Worm (Caenorhabditis elegans) whole organism, young adult: Measurements from ENCODE around the gene K02A2.1.

Experiments
- F22D6.2 ChIP-seq: sonication (generic microtip); optimal IDR thresholded peaks from 2 replicates; lab custom pipeline; 2016; ENCODE audit warnings: mild to moderate bottlenecking, missing genetic modification characterization, missing compliant biosample characterization
- F49E8.2 ChIP-seq: sonication (generic microtip); optimal IDR thresholded peaks from 3 replicates; lab custom pipeline; 2017; ENCODE audit warnings: missing genetic modification characterization, mild to moderate bottlenecking, missing compliant biosample characterization, antibody characterized with exemption, moderate library complexity; ENCODE audit not compliant: insufficient read depth
- K11D2.4 ChIP-seq: fragments of 200-800 bp; sonication (Bioruptor generic); IDR thresholded peaks from 2 replicates; pipeline ENCODE4 v1.3.6; 2022; ENCODE audit warnings: missing genetic modification reagents, missing genetic modification characterization, missing compliant biosample characterization
- T26A5.8 ChIP-seq: sonication (generic microtip); optimal IDR thresholded peaks from 2 replicates; lab custom pipeline; 2016; ENCODE audit warnings: missing genetic modification characterization, missing compliant biosample characterization
- Y53F4B.3 ChIP-seq: fragments of 200-800 bp; sonication (Bioruptor generic); IDR thresholded peaks from 2 replicates; pipeline ENCODE4 v1.3.6; 2022; ENCODE audit warnings: missing genetic modification reagents, missing genetic modification characterization, missing compliant biosample characterization
- Y53G8AR.9 ChIP-seq: fragments of 200-800 bp; sonication (Bioruptor generic); conservative IDR thresholded peaks from 2 replicates; pipeline ENCODE4 v1.3.6; 2022; ENCODE audit warnings: missing genetic modification reagents, missing genetic modification characterization, missing compliant biosample characterization
- Y79H2A.3 ChIP-seq: fragments of 200-800 bp; sonication (Bioruptor generic); conservative IDR thresholded peaks from 2 replicates; pipeline ENCODE4 v1.3.6; 2022; ENCODE audit warnings: missing genetic modification reagents, missing genetic modification characterization, missing compliant biosample characterization
- akir-1 ChIP-seq: fragments of 200-800 bp; sonication (Bioruptor generic); optimal IDR thresholded peaks from 2 replicates; lab custom pipeline; 2018; ENCODE audit warnings: mild to moderate bottlenecking, missing genetic modification characterization, moderate library complexity, missing compliant biosample characterization
- aptf-2 ChIP-seq: fragments of 200-800 bp; sonication (Bioruptor generic); conservative IDR thresholded peaks from 2 replicates; pipeline ENCODE4 v1.3.6; 2022; ENCODE audit warnings: missing genetic modification reagents, missing genetic modification characterization, missing compliant biosample characterization
- aptf-3 ChIP-seq: fragments of 200-800 bp; sonication (Bioruptor generic); IDR thresholded peaks from 2 replicates; pipeline ENCODE4 v1.3.6; 2022; ENCODE audit warnings: missing genetic modification characterization, missing compliant biosample characterization
- cebp-1 ChIP-seq, 2 experiments: fragments of 200-800 bp in 1 of 2; sonication (Bioruptor generic) in 1 of 2; sonication (generic microtip) in 1 of 2; IDR thresholded peaks in 1 of 2; optimal IDR thresholded peaks in 1 of 2; 2 replicates each; pipeline versions ENCODE4 v1.3.6 to Lab custom; 2017 to 2022; ENCODE audit warnings: missing compliant biosample characterization in 2 of 2, missing genetic modification characterization in 2 of 2, mild to moderate bottlenecking in 1 of 2, missing genetic modification reagents in 1 of 2, moderate library complexity in 1 of 2
- ceh-27 ChIP-seq: fragments of 200-800 bp; sonication (Bioruptor generic); optimal IDR thresholded peaks from 2 replicates; lab custom pipeline; 2018; ENCODE audit warnings: mild to moderate bottlenecking, missing genetic modification characterization, moderate library complexity, missing compliant biosample characterization
- ceh-58 ChIP-seq: fragments of 200-800 bp; sonication (Bioruptor generic); IDR thresholded peaks from 2 replicates; pipeline ENCODE4 v1.3.6; 2022; ENCODE audit warnings: missing genetic modification characterization, missing compliant biosample characterization
- dox-1 ChIP-seq: fragments of 200-800 bp; sonication (Bioruptor generic); IDR thresholded peaks from 2 replicates; pipeline ENCODE4 v1.3.6; 2022; ENCODE audit warnings: missing genetic modification reagents, missing genetic modification characterization, missing compliant biosample characterization
- dpl-1 ChIP-seq: fragments of 150-350 bp; optimal IDR thresholded peaks from 2 replicates; lab custom pipeline; 2014; ENCODE audit warnings: missing biosample characterization, missing genetic modification reagents, missing genetic modification characterization
- efl-1 ChIP-seq: fragments of 150-350 bp; optimal IDR thresholded peaks from 2 replicates; lab custom pipeline; 2014; ENCODE audit warnings: missing biosample characterization, missing genetic modification reagents, missing genetic modification characterization
- ekl-4 ChIP-seq: fragments of 200-800 bp; sonication (Bioruptor generic); IDR thresholded peaks from 2 replicates; pipeline ENCODE4 v1.3.6; 2022; ENCODE audit warnings: missing genetic modification reagents, missing genetic modification characterization, missing compliant biosample characterization
- hmg-20 ChIP-seq: fragments of 200-800 bp; sonication (Bioruptor generic); IDR thresholded peaks from 2 replicates; pipeline ENCODE4 v1.3.6; 2022; ENCODE audit warnings: missing genetic modification reagents, missing genetic modification characterization, missing compliant biosample characterization
- hrde-1 ChIP-seq: sonication (generic microtip); optimal IDR thresholded peaks from 2 replicates; lab custom pipeline; 2016; ENCODE audit warnings: missing genetic modification characterization, mild to moderate bottlenecking, missing compliant biosample characterization, moderate library complexity, missing genotype, missing genetic modification reagents, borderline replicate concordance
- lin-35 ChIP-seq, 3 experiments: fragments of 150-350 bp in 2 of 3; sonication (generic microtip) in 1 of 3; optimal IDR thresholded peaks; 2 replicates each; lab custom pipeline; 2014 to 2018; ENCODE audit warnings: missing biosample characterization in 3 of 3, missing genetic modification characterization in 3 of 3, missing genetic modification reagents in 3 of 3
- mcd-1 ChIP-seq: fragments of 200-800 bp; sonication (Bioruptor generic); IDR thresholded peaks from 2 replicates; pipeline ENCODE4 v1.3.6; 2022; ENCODE audit warnings: missing genetic modification reagents, missing genetic modification characterization, missing compliant biosample characterization
- mes-4 ChIP-seq: sonication (generic microtip); optimal IDR thresholded peaks from 2 replicates; lab custom pipeline; 2016; ENCODE audit warnings: missing genotype, missing genetic modification characterization, missing compliant biosample characterization
- nfya-2 ChIP-seq: fragments of 200-800 bp; sonication (Bioruptor generic); IDR thresholded peaks from 2 replicates; pipeline ENCODE4 v1.3.6; 2022; ENCODE audit warnings: missing genetic modification reagents, missing genetic modification characterization, missing compliant biosample characterization
- nhr-120 ChIP-seq: fragments of 200-800 bp; sonication (Bioruptor generic); IDR thresholded peaks from 2 replicates; pipeline ENCODE4 v1.3.6; 2022; ENCODE audit warnings: missing genetic modification characterization, missing compliant biosample characterization
- nhr-80 ChIP-seq: sonication (generic microtip); optimal IDR thresholded peaks from 2 replicates; lab custom pipeline; 2016; ENCODE audit warnings: missing genetic modification characterization, missing compliant biosample characterization
- nhr-90 ChIP-seq: sonication (generic microtip); optimal IDR thresholded peaks from 2 replicates; lab custom pipeline; 2016; ENCODE audit warnings: missing genotype, mild to moderate bottlenecking, missing genetic modification characterization, missing compliant biosample characterization
- pha-4 ChIP-seq: fragments of 150-350 bp; sonication (generic microtip); optimal IDR thresholded peaks from 2 replicates; lab custom pipeline; 2014; ENCODE audit warnings: missing biosample characterization, missing genetic modification reagents, missing genetic modification characterization
- sptf-2 ChIP-seq: fragments of 200-800 bp; sonication (Bioruptor generic); optimal IDR thresholded peaks from 2 replicates; lab custom pipeline; 2018; ENCODE audit warnings: mild to moderate bottlenecking, missing genetic modification characterization, missing compliant biosample characterization
- zim-3 ChIP-seq: sonication (generic microtip); optimal IDR thresholded peaks from 2 replicates; lab custom pipeline; 2017; ENCODE audit warnings: mild to moderate bottlenecking, missing genetic modification characterization, moderate library complexity, missing compliant biosample characterization
- ztf-18 ChIP-seq: sonication (generic microtip); optimal IDR thresholded peaks from 2 replicates; lab custom pipeline; 2016; ENCODE audit warnings: missing genotype, mild to moderate bottlenecking, missing genetic modification characterization, missing compliant biosample characterization
- ztf-25 ChIP-seq: fragments of 200-800 bp; sonication (Bioruptor generic); IDR thresholded peaks from 2 replicates; pipeline ENCODE4 v1.3.6; 2022; ENCODE audit warnings: missing genetic modification reagents, missing genetic modification characterization, missing compliant biosample characterization

The K02A2.1 gene

DNA sequence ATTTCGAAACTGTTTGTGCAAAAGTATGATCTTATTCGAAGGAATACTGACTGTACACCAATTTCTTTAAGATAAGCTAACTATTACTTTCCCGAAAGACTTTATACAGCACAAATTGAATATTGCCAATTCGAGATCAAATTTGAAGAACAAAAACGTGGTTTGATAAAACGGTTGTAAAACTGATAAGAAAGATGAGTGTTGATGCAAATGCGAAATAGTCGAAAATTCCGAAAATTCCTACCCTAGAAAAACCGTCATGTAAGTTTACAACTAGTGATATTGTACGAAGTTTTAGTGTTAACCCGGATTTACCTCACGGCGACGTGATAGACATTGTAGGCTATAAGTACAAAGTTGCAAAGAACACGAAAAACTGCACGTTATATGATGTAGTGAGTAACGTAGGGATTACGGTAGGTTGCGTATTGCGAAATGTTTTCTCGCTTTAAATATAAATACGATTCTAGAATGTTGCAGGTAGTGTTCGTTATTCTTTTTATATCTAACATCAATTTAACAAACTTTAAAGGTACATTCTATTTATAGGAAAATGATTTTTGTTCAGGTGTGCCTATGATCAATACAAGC lies 14.2 kb upstream of the K02A2.1 start:
- TF ChIP-seq nhr-120, result no peak
- no peak for TF ChIP-seq efl-1 (GFP tag; lab: Kevin White, UChicago)
- TF ChIP-seq aptf-3 (GFP tag; lab: Robert Waterston, UW), result no peak
- TF ChIP-seq nhr-80 (tag; lab: Kevin White, UChicago), result peak; percentile 23
- peak; percentile 56 for TF ChIP-seq cebp-1 (GFP tag; IDR thresholded peaks at IDR 0.05; lab: Robert Waterston, UW)
- TF ChIP-seq cebp-1 (tag; optimal IDR thresholded peaks at IDR 0.05; lab: Kevin White, UChicago), result no peak
- TF ChIP-seq, all 124 proteins: peak for 2

ce11 chrII:7432327-7432726 lies 2.7 kb upstream of the K02A2.1 start, which contains the start of gene srd-54:
Gene srd-54 (plus strand): TSS chrII:7432627.
- no peak for TF ChIP-seq F49E8.2
- no peak for TF ChIP-seq K11D2.4 (GFP tag; lab: Robert Waterston, UW)
- no peak for TF ChIP-seq nfya-2
- no peak for TF ChIP-seq Y53F4B.3 (GFP tag; lab: Robert Waterston, UW)
- no peak for TF ChIP-seq mes-4
- TF ChIP-seq aptf-2 (GFP tag; lab: Robert Waterston, UW), result no peak
- TF ChIP-seq Y53G8AR.9, result no peak
- no peak for TF ChIP-seq dpl-1 (GFP tag; lab: Kevin White, UChicago)
- TF ChIP-seq pha-4 (tag; lab: Kevin White, UChicago), result no peak
- TF ChIP-seq sptf-2 (GFP tag; lab: Kevin White, UChicago), result no peak
- TF ChIP-seq ceh-58 (GFP tag; lab: Robert Waterston, UW), result no peak
- TF ChIP-seq nhr-80 (tag; lab: Kevin White, UChicago), result no peak
- no peak for TF ChIP-seq ceh-27 (GFP tag; lab: Kevin White, UChicago)
- TF ChIP-seq hrde-1 (tag; lab: Kevin White, UChicago), result no peak
- no peak for TF ChIP-seq ztf-18 (tag; lab: Kevin White, UChicago)
- TF ChIP-seq F22D6.2 (tag; lab: Kevin White, UChicago), result no peak
- no peak for TF ChIP-seq mcd-1 (GFP tag; lab: Robert Waterston, UW)
- no peak for TF ChIP-seq T26A5.8 (tag; lab: Kevin White, UChicago)

DNA sequence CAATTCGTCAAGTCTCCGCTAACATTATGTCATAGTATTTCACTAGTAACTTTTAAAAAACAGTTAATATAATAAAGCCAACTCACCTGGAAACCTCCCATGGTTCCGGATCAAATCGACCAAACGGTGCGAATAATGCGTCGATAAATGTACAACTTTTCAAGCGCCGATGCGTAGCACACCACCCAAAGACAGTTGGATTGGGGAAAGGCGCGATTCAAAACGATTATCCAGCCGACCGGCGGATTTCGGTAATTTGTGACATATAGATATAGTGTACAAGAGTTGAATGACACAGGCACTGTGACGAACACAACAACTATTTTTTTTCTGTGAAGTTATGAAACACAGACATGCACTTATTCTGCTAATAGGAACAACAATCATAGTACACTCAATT lies 876 bp upstream of the K02A2.1 start, which contains the start of gene kcc-3:
kcc-3 (minus strand) TSS at position 101 of the 400 bp plus-strand sequence.
- no peak for TF ChIP-seq dpl-1 (GFP tag; lab: Kevin White, UChicago)
- TF ChIP-seq lin-35 (GFP tag; optimal IDR thresholded peaks at IDR 0.05; lab: Kevin White, UChicago), result no peak
- TF ChIP-seq akir-1, result no peak
- no peak for TF ChIP-seq nhr-90 (tag; lab: Kevin White, UChicago)
- TF ChIP-seq zim-3 (tag; lab: Kevin White, UChicago), result no peak
- no peak for TF ChIP-seq ekl-4 (GFP tag; lab: Robert Waterston, UW)
- no peak for TF ChIP-seq hmg-20 (GFP tag; lab: Robert Waterston, UW)
- TF ChIP-seq, all 124 proteins: peak for 0

ce11 chrII:7446683-7447082 lies 11.6 kb downstream of the K02A2.1 start:
- TF ChIP-seq aptf-2 (GFP tag; lab: Robert Waterston, UW) (0 out of 2 replicates have a peak, but pooled peaks have one; percentile 33), K11D2.4 (GFP tag; lab: Robert Waterston, UW) (0 out of 2 replicates have a peak, but pooled peaks have one; percentile 10), Y79H2A.3 (GFP tag; lab: Robert Waterston, UW) (0 out of 2 replicates have a peak, but pooled peaks have one; percentile 43), ztf-25 (GFP tag; lab: Robert Waterston, UW) (0 out of 2 replicates have a peak, but pooled peaks have one; percentile 3), dox-1 (peak; percentile 51)
